Fruit fly (Drosophila melanogaster): ENCODE data around the gene CG3226.

CG3226 gene

dm6 chrX:6604706-6605105 is 49.3 kb downstream of the CG3226 start:
- TF ChIP-seq lz (GFP tag; optimal IDR thresholded peaks at IDR 0.05), result no peak
- peak; percentile 66 for TF ChIP-seq fkh (GFP tag; optimal IDR thresholded peaks at IDR 0.05)
- TF ChIP-seq Gug (GFP tag; IDR thresholded peaks at IDR 0.05), result no peak
- TF ChIP-seq CG6276 (GFP tag; optimal IDR thresholded peaks at IDR 0.05), result no peak
